Worm (Caenorhabditis elegans): Measurements from ENCODE around the gene C25F9.13.

ce11 chrV:19433806-19434437 lies 35.1 kb upstream of the C25F9.13 start, which contains the start of gene C25F9.16:
- no peak for TF ChIP-seq syd-9 (tag; optimal IDR thresholded peaks at IDR 0.05)
- no peak for TF ChIP-seq unc-86 (tag; optimal IDR thresholded peaks at IDR 0.05)
- TF ChIP-seq tbx-2 (tag; optimal IDR thresholded peaks at IDR 0.05) = no peak
- TF ChIP-seq ama-1 (optimal IDR thresholded peaks at IDR 0.05) = no peak
- TF ChIP-seq tbx-7 (tag; optimal IDR thresholded peaks at IDR 0.05) = no peak
- TF ChIP-seq ceh-14 (tag; optimal IDR thresholded peaks at IDR 0.05) = no peak
- TF ChIP-seq fkh-10 (GFP tag; optimal IDR thresholded peaks at IDR 0.05) = no peak
- no peak for TF ChIP-seq hlh-30 (tag; optimal IDR thresholded peaks at IDR 0.05; ENCODE audit: insufficient read depth)
- TF ChIP-seq npax-4 (tag; optimal IDR thresholded peaks at IDR 0.05) = no peak
- TF ChIP-seq pqm-1 (tag; optimal IDR thresholded peaks at IDR 0.05) = no peak
- TF ChIP-seq ceh-30 (tag; optimal IDR thresholded peaks at IDR 0.05) = no peak
